Worm (Caenorhabditis elegans): ENCODE results near the gene ttr-47.

- TF ChIP-seq nhr-237 (tag; optimal IDR thresholded peaks at IDR 0.05) (no peak), lin-13 (GFP tag; optimal IDR thresholded peaks at IDR 0.05) (no peak), nhr-47 (tag; optimal IDR thresholded peaks at IDR 0.05) (no peak), dsc-1 (tag; optimal IDR thresholded peaks at IDR 0.05) (no peak), nhr-11 (tag; optimal IDR thresholded peaks at IDR 0.05) (no peak), zag-1 (tag; optimal IDR thresholded peaks at IDR 0.05) (no peak), unc-62 (GFP tag; optimal IDR thresholded peaks at IDR 0.05) (no peak), aly-2 (tag; optimal IDR thresholded peaks at IDR 0.05) (no peak), egl-27 (tag; optimal IDR thresholded peaks at IDR 0.05) (no peak), snpc-4 (tag; optimal IDR thresholded peaks at IDR 0.05) (no peak), lir-3 (tag; optimal IDR thresholded peaks at IDR 0.05; ENCODE audit: poor library complexity) (no peak), unc-86 (tag; optimal IDR thresholded peaks at IDR 0.05) (no peak), snu-23 (GFP tag; optimal IDR thresholded peaks at IDR 0.05) (no peak), nhr-28 (tag; optimal IDR thresholded peaks at IDR 0.05) (no peak)
These were observed 33.7 kb downstream of the ttr-47 start, which contains the start of gene ttc-17 for ce11 chrV:8956387-8957095.

All from whole organism, L1 larva.